Worm (Caenorhabditis elegans) whole organism, late embryonic: ENCODE data around the gene lys-4.

Source experiments
- ceh-48 ChIP-seq: sonication (generic microtip); optimal IDR thresholded peaks from 2 replicates; lab custom pipeline; 2016; ENCODE audit warnings: missing genetic modification characterization, inconsistent platforms, missing compliant biosample characterization
- nhr-11 ChIP-seq: fragments of 150-350 bp; optimal IDR thresholded peaks from 2 replicates; lab custom pipeline; 2014; ENCODE audit warnings: missing biosample characterization, missing genetic modification characterization
- pha-4 ChIP-seq: fragments of 150-350 bp; optimal IDR thresholded peaks from 2 replicates; lab custom pipeline; 2018; ENCODE audit warnings: missing biosample characterization, missing genetic modification reagents, missing genetic modification characterization
- ref-2 ChIP-seq: sonication (generic microtip); optimal IDR thresholded peaks from 2 replicates; lab custom pipeline; 2016; ENCODE audit warnings: missing genetic modification characterization, missing compliant biosample characterization

DNA sequence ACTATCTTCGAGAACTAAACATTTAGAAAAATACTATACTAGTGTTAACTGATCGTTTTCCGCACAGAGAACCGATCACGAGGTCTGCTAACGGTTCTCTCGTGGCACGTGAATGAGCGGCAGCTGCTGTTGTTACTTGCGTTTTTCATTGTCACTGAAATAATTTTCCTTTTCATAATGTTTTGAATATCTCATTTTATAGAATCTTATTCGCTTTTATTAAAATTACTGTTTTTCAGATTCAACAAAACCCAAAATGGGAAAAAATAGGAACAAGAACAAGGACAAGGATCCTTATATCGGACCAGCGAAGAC, 13.4 kb upstream of the lys-4 start, which contains the start of gene F58B3.6:
- no peak for TF ChIP-seq ref-2 (tag; lab: Kevin White, UChicago)
- TF ChIP-seq pha-4 (tag; lab: Kevin White, UChicago), result no peak
- TF ChIP-seq nhr-11 (tag; lab: Kevin White, UChicago), result no peak
- no peak for TF ChIP-seq ceh-48 (tag; lab: Kevin White, UChicago)
